Worm (Caenorhabditis elegans): ENCODE measurements around the gene glb-11.
A peak's percentile ranks its signal among the peaks of the same experiment; 100 is the strongest.

glb-11 gene

DNA sequence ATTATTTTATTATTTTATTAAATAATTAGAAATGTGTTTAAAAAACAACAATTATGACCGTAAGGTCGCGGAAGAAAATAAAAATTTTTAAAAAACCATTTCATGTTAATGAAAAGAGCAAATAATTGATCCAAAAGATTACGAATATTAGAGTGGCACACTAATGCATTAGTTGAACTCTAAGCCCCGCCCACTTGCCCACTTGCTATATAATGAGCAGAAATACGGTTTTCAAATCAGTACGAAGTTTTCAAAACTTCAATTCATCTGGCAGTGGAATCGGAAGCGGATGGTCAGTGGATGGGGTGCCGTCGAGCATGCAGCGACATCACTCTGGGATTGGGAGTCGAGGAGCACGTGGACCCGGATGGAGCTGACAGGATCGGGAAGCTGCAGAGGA lies 4.2 kb downstream of the glb-11 start, which contains the start of gene C36E8.6:
Gene C36E8.6 (plus strand): TSS at position 301 of the 400 bp plus-strand sequence.
- no peak for TF ChIP-seq lin-39 (tag; optimal IDR thresholded peaks at IDR 0.05)

DNA sequence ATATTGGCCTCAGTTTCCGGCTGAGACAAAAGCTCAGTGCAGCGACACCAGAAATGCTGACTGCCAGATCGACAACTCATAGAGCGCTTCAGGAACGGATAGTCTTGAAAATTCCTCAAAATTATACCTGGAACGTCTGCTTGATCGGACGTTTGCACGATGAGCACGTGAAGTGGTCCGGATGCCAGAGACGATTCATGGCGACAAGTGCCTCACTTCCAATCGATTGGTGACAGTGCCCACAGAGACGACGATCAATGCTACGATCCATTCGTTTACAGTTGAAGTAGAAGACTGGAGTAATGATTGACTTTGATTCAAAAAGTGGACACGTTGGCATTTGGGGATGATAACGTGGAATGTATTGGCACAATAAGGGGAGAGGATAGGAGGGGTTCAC lies 5.6 kb downstream of the glb-11 start, which contains the start of gene Y1A5A.1:
Gene Y1A5A.1 (minus strand): TSS at position 294 of the 400 bp plus-strand sequence.
- TF ChIP-seq nhr-76 (tag; optimal IDR thresholded peaks at IDR 0.05), result no peak
- no peak for TF ChIP-seq fos-1 (tag; optimal IDR thresholded peaks at IDR 0.05)
- no peak for TF ChIP-seq elt-2 (tag; optimal IDR thresholded peaks at IDR 0.05)
- TF ChIP-seq mml-1 (tag; optimal IDR thresholded peaks at IDR 0.05), result no peak
- no peak for TF ChIP-seq ztf-4 (tag; optimal IDR thresholded peaks at IDR 0.05)
- no peak for TF ChIP-seq nhr-11 (tag; optimal IDR thresholded peaks at IDR 0.05)
- no peak for TF ChIP-seq nfya-1 (tag; optimal IDR thresholded peaks at IDR 0.05; ENCODE audit: insufficient read depth)
- TF ChIP-seq nhr-12 (tag; optimal IDR thresholded peaks at IDR 0.05), result no peak
- no peak for TF ChIP-seq lsy-12 (tag; optimal IDR thresholded peaks at IDR 0.05)
- no peak for TF ChIP-seq ZK546.5 (tag; optimal IDR thresholded peaks at IDR 0.05)
- no peak for TF ChIP-seq aly-2 (tag; optimal IDR thresholded peaks at IDR 0.05)
- no peak for TF ChIP-seq hmg-11 (tag; optimal IDR thresholded peaks at IDR 0.05)
- TF ChIP-seq ceh-16 (tag; optimal IDR thresholded peaks at IDR 0.05), result no peak
- TF ChIP-seq skn-1 (tag; optimal IDR thresholded peaks at IDR 0.05), result no peak
- TF ChIP-seq ztf-11 (tag; optimal IDR thresholded peaks at IDR 0.05), result no peak
- TF ChIP-seq fkh-10 (GFP tag; optimal IDR thresholded peaks at IDR 0.05), result no peak
- no peak for TF ChIP-seq fkh-2 (tag; optimal IDR thresholded peaks at IDR 0.05)

DNA sequence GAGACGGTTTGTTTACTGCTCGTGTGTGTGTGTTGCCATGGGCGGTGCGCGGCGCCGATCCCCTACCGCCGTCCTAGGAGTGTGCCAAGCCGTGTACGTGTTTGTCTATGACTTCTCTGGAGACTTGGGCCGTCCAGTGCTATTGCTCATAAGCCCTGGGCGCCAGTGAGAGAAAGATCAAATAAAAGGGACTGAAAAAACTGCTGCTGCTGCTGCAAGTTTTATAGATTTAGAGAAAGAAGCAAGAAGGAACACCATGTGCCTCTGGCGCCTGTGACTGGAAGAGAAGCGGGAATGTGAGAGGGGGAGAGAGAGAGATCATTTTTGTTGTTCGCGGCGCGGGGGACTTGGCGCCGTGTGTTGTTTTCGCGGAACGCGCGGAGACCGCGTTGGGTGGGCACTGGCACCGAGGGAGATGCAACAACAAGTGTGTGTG lies 7.9 kb downstream of the glb-11 start:
- TF ChIP-seq snpc-4 (tag; optimal IDR thresholded peaks at IDR 0.05) (peak; percentile 14), hmg-11 (tag; optimal IDR thresholded peaks at IDR 0.05) (peak; percentile 36), pha-4 (tag; optimal IDR thresholded peaks at IDR 0.05) (peak; percentile 88), elt-2 (tag; optimal IDR thresholded peaks at IDR 0.05) (no peak), nhr-28 (tag; optimal IDR thresholded peaks at IDR 0.05) (no peak), nhr-237 (tag; optimal IDR thresholded peaks at IDR 0.05) (no peak), egl-5 (tag; optimal IDR thresholded peaks at IDR 0.05) (peak; percentile 60), mml-1 (tag; optimal IDR thresholded peaks at IDR 0.05) (no peak), lsy-12 (tag; optimal IDR thresholded peaks at IDR 0.05) (peak; percentile 10), nfya-1 (tag; optimal IDR thresholded peaks at IDR 0.05; ENCODE audit: insufficient read depth) (peak; percentile 24), lin-39 (tag; optimal IDR thresholded peaks at IDR 0.05) (peak; percentile 1), jun-1 (tag; optimal IDR thresholded peaks at IDR 0.05) (no peak)

DNA sequence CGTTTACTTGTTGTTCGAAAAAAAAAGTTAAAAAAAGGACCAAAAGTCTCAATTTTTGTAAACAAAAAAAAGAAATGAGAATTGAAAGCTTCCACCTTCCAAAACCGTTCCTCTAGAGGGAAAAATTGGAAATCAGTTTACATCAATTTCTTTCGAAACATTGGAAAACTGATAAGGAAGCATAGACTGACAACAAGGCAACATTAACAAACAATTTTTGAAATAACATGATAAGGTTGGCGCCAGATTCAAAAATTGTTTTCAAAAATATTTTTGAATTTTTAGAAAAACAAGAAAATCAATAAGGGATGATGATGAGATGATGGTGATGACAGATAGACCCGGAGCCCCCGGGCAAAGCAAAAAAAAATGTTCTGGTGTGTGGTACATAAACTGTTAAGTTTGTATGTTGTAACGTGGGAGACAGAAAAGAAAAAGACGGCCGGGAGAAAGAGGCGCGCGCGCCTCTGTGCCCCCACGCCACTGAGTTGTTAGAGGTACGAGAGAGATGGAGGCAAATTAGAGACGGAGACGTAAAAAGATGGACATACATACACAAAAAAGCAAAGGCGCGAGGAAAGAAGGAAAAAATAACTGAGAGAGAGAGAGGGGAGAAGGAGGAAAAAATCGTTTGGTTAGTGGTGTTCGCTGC lies 11.9 kb downstream of the glb-11 start:
- peak; percentile 79 for TF ChIP-seq pha-4 (tag; optimal IDR thresholded peaks at IDR 0.05)
- TF ChIP-seq daf-12 (tag; optimal IDR thresholded peaks at IDR 0.05), result no peak
- peak; percentile 48 for TF ChIP-seq mdl-1 (tag; optimal IDR thresholded peaks at IDR 0.05)
- peak; percentile 14 for TF ChIP-seq nhr-25 (tag; optimal IDR thresholded peaks at IDR 0.05)
- peak; percentile 26 for TF ChIP-seq pqm-1 (tag; optimal IDR thresholded peaks at IDR 0.05)
- peak; percentile 17 for TF ChIP-seq ceh-28 (tag; optimal IDR thresholded peaks at IDR 0.05)
- TF ChIP-seq lin-39 (tag; optimal IDR thresholded peaks at IDR 0.05), result peak; percentile 60
- TF ChIP-seq ztf-4 (tag; optimal IDR thresholded peaks at IDR 0.05), result no peak
- TF ChIP-seq nfya-1 (tag; optimal IDR thresholded peaks at IDR 0.05; ENCODE audit: insufficient read depth), result peak; percentile 81
- peak; percentile 74 for TF ChIP-seq elt-2 (tag; optimal IDR thresholded peaks at IDR 0.05)
- TF ChIP-seq sea-2 (GFP tag; optimal IDR thresholded peaks at IDR 0.05), result no peak
- TF ChIP-seq mml-1 (tag; optimal IDR thresholded peaks at IDR 0.05), result no peak
- peak; percentile 72 for TF ChIP-seq snpc-4 (tag; optimal IDR thresholded peaks at IDR 0.05)
- TF ChIP-seq nhr-23 (tag; optimal IDR thresholded peaks at IDR 0.05), result peak; percentile 29
- TF ChIP-seq unc-62 (GFP tag; optimal IDR thresholded peaks at IDR 0.05), result peak; percentile 41
- peak; percentile 38 for TF ChIP-seq lsy-12 (tag; optimal IDR thresholded peaks at IDR 0.05)
- peak; percentile 85 for TF ChIP-seq egl-5 (tag; optimal IDR thresholded peaks at IDR 0.05)
- no peak for TF ChIP-seq nhr-76 (tag; optimal IDR thresholded peaks at IDR 0.05)
- TF ChIP-seq hmg-11 (tag; optimal IDR thresholded peaks at IDR 0.05), result peak; percentile 93
- peak; percentile 16 for TF ChIP-seq skn-1 (tag; optimal IDR thresholded peaks at IDR 0.05)
- peak; percentile 27 for TF ChIP-seq lin-15B (tag; optimal IDR thresholded peaks at IDR 0.05)

DNA sequence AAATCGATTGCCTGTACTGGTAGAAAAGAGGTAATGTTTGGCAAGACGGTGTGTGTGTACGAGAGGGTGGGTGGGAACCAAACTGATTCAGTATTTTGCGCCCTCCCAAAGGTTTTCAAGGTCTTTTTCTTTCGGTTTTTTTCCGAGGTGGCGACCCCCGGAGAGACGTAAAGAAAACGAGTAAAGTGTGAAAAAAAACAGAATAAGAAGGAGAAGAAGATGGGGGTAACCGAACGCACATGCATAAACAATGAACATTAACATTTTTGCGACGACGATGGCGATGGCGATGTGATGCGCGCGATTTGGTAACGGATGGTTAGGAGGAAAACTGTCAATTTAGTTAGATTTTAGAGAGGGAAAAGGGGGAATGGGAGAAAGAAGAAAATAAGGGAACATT lies 13.6 kb downstream of the glb-11 start:
- TF ChIP-seq pha-4 (tag; optimal IDR thresholded peaks at IDR 0.05) (peak; percentile 25), nhr-25 (tag; optimal IDR thresholded peaks at IDR 0.05) (peak; percentile 46), nhr-237 (tag; optimal IDR thresholded peaks at IDR 0.05) (no peak), lin-39 (tag; optimal IDR thresholded peaks at IDR 0.05) (peak; percentile 38), ZK546.5 (tag; optimal IDR thresholded peaks at IDR 0.05) (no peak), elt-2 (tag; optimal IDR thresholded peaks at IDR 0.05) (no peak)

All from whole organism, L3 larva.